Worm (Caenorhabditis elegans) whole organism, L4 larva: ENCODE results near the gene such-1.

Experiments
- D1046.2 ChIP-seq: fragments of 200-800 bp; sonication (Bioruptor generic); IDR thresholded peaks from 2 replicates; pipeline ENCODE4 v1.3.6; 2022; ENCODE audit warnings: missing genetic modification characterization, missing compliant biosample characterization
- ZK546.5 ChIP-seq, 2 experiments: sonication (generic microtip); optimal IDR thresholded peaks; 2 replicates each; lab custom pipeline; 2017; ENCODE audit warnings: missing biosample characterization in 2 of 2, missing genetic modification characterization in 2 of 2
- aly-2 ChIP-seq: sonication (generic microtip); optimal IDR thresholded peaks from 2 replicates; lab custom pipeline; 2018; ENCODE audit warnings: missing biosample characterization, missing genetic modification characterization
- ceh-28 ChIP-seq: fragments of 150-350 bp; optimal IDR thresholded peaks from 2 replicates; lab custom pipeline; 2014; ENCODE audit warnings: missing biosample characterization, missing genetic modification reagents, missing genetic modification characterization
- egl-27 ChIP-seq: sonication (generic microtip); optimal IDR thresholded peaks from 3 replicates; lab custom pipeline; 2017; ENCODE audit warnings: missing biosample characterization, missing genetic modification reagents, missing genetic modification characterization
- lin-15B ChIP-seq: fragments of 150-350 bp; sonication (generic microtip); optimal IDR thresholded peaks from 3 replicates; lab custom pipeline; 2014; ENCODE audit warnings: missing biosample characterization, missing genetic modification characterization
- mep-1 ChIP-seq: fragments of 150-350 bp; sonication (generic microtip); optimal IDR thresholded peaks from 3 replicates; lab custom pipeline; 2014; ENCODE audit warnings: missing biosample characterization, missing genetic modification characterization
- nhr-11 ChIP-seq: fragments of 150-350 bp; optimal IDR thresholded peaks from 2 replicates; lab custom pipeline; 2014; ENCODE audit warnings: missing biosample characterization, missing genetic modification characterization
- pqm-1 ChIP-seq: sonication (generic microtip); optimal IDR thresholded peaks from 2 replicates; lab custom pipeline; 2017; ENCODE audit warnings: missing biosample characterization, missing genetic modification characterization
- skn-1 ChIP-seq: fragments of 150-350 bp; optimal IDR thresholded peaks from 2 replicates; lab custom pipeline; 2014; ENCODE audit warnings: missing biosample characterization, missing genetic modification characterization
- unc-62 ChIP-seq, 3 experiments: fragments of 150-350 bp in 1 of 3; sonication (generic microtip); optimal IDR thresholded peaks in 2 of 3; peaks in 1 of 3; 1 replicate in 1 of 3; 2 replicates in 2 of 3; lab custom pipeline; 2014 to 2017; ENCODE audit warnings: missing biosample characterization in 3 of 3, missing genetic modification characterization in 3 of 3, missing genetic modification reagents in 3 of 3, missing genotype in 1 of 3
- zip-11 ChIP-seq: fragments of 200-800 bp; sonication (Bioruptor generic); IDR thresholded peaks from 2 replicates; pipeline ENCODE4 v1.3.6; 2022; ENCODE audit warnings: missing genetic modification characterization, missing compliant biosample characterization

DNA sequence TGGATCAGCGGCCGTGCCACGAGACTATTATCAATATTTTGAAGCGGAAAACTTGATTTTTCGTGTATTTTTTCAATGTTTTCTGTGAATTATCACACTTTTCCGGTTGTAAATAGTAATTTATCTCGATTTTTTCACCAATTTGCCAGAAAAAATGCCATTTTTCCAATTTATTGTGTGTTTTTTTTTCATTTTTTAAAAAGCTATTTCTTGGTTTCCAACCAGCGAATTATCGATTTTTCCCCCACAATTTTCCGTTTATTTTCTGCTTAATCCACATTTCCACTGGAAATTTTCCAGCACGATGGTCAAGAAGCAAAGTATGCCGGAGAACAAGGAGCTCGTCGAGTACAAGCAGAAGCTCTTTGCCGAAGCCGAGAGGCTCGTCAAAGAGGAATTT is 44.3 kb upstream of the such-1 start, which contains the start of gene psme-3:
- TF ChIP-seq nhr-11 (tag; lab: Kevin White, UChicago), result no peak
- TF ChIP-seq skn-1 (tag; lab: Kevin White, UChicago), result no peak
- TF ChIP-seq pqm-1 (tag; lab: Kevin White, UChicago), result no peak
- TF ChIP-seq egl-27 (tag; lab: Kevin White, UChicago), result no peak
- TF ChIP-seq ZK546.5 (tag; optimal IDR thresholded peaks at IDR 0.05; lab: Kevin White, UChicago), result no peak
- no peak for TF ChIP-seq unc-62 (GFP tag; optimal IDR thresholded peaks at IDR 0.05 in 1 of 2; lab: Kevin White, UChicago)
- no peak for TF ChIP-seq unc-62 (tag; optimal IDR thresholded peaks at IDR 0.05; lab: Kevin White, UChicago)
- TF ChIP-seq aly-2 (tag; lab: Kevin White, UChicago), result no peak
- TF ChIP-seq zip-11, result no peak
- TF ChIP-seq mep-1 (tag; lab: Kevin White, UChicago), result no peak
- no peak for TF ChIP-seq lin-15B (tag; lab: Kevin White, UChicago)
- TF ChIP-seq ceh-28 (tag; lab: Kevin White, UChicago), result no peak
- TF ChIP-seq D1046.2 (GFP tag; lab: Robert Waterston, UW), result no peak
